Fruit fly (Drosophila melanogaster): ENCODE data around the gene HGTX.

HGTX gene

dm6 chr3L:14611406-14612335 is 12.3 kb upstream of the HGTX start (continued):
- TF ChIP-seq bowl (GFP tag; IDR thresholded peaks at IDR 0.05) (no peak), CG13123 (GFP tag; optimal IDR thresholded peaks at IDR 0.05) (no peak), stwl (tag; optimal IDR thresholded peaks at IDR 0.05) (no peak), CG12236 (GFP tag; optimal IDR thresholded peaks at IDR 0.05) (no peak), gce (GFP tag; IDR thresholded peaks at IDR 0.05) (no peak), row (GFP tag; IDR thresholded peaks at IDR 0.05) (0 out of 3 replicates have a peak, but pooled peaks have one; percentile 10), Hmr (GFP tag; optimal IDR thresholded peaks at IDR 0.05) (no peak), sr (GFP tag; IDR thresholded peaks at IDR 0.05) (no peak)

- no peak for TF ChIP-seq dmrt99B (tag; optimal IDR thresholded peaks at IDR 0.05)
- no peak for TF ChIP-seq Ets65A (GFP tag)
- no peak for TF ChIP-seq chinmo (GFP tag; IDR thresholded peaks at IDR 0.05; ENCODE audit: partially characterized antibody)
- TF ChIP-seq Med (GFP tag) = no peak
- no peak for TF ChIP-seq CG3065 (GFP tag; optimal IDR thresholded peaks at IDR 0.05)
- TF ChIP-seq Tbp (GFP tag; optimal IDR thresholded peaks at IDR 0.05) = no peak
- no peak for TF ChIP-seq CG9609 (GFP tag; optimal IDR thresholded peaks at IDR 0.05)
- no peak for TF ChIP-seq phol (tag; optimal IDR thresholded peaks at IDR 0.05)
- TF ChIP-seq mirr (GFP tag; optimal IDR thresholded peaks at IDR 0.05) = no peak
- TF ChIP-seq CG1792 (GFP tag; optimal IDR thresholded peaks at IDR 0.05) = no peak
- no peak for TF ChIP-seq CG2129 (GFP tag; IDR thresholded peaks at IDR 0.05; ENCODE audit: partially characterized antibody)
- TF ChIP-seq nau (GFP tag; optimal IDR thresholded peaks at IDR 0.05) = no peak
- no peak for TF ChIP-seq NfI (GFP tag; optimal IDR thresholded peaks at IDR 0.05)
- no peak for TF ChIP-seq Awh (GFP tag; IDR thresholded peaks at IDR 0.05)
- TF ChIP-seq CG6854 (GFP tag; optimal IDR thresholded peaks at IDR 0.05) = no peak
- no peak for TF ChIP-seq ind (GFP tag; optimal IDR thresholded peaks at IDR 0.05)
- TF ChIP-seq CG31224 (GFP tag; IDR thresholded peaks at IDR 0.05) = no peak
- no peak for TF ChIP-seq fru (optimal IDR thresholded peaks at IDR 0.05)
Observed at dm6 chr3L:14610458-14610857, 11.1 kb upstream of the HGTX start.

dm6 chr3L:14609138-14609729 is 9.9 kb upstream of the HGTX start:
- TF ChIP-seq Nf-YB (GFP tag; optimal IDR thresholded peaks at IDR 0.05) (no peak), CG6689 (GFP tag; IDR thresholded peaks at IDR 0.05) (no peak), ftz-f1 (GFP tag; optimal IDR thresholded peaks at IDR 0.05) (peak; percentile 38), CG16863 (GFP tag; optimal IDR thresholded peaks at IDR 0.05) (no peak), CG13775 (GFP tag; optimal IDR thresholded peaks at IDR 0.05) (no peak), CG7357 (GFP tag; IDR thresholded peaks at IDR 0.05) (no peak), sug (tag; optimal IDR thresholded peaks at IDR 0.05) (peak; percentile 61), Dip3 (GFP tag; optimal IDR thresholded peaks at IDR 0.05) (no peak), CG18011 (GFP tag; optimal IDR thresholded peaks at IDR 0.05) (no peak), CG15514 (GFP tag; optimal IDR thresholded peaks at IDR 0.05) (no peak), CG2199 (GFP tag; IDR thresholded peaks at IDR 0.05) (0 out of 3 replicates have a peak, but pooled peaks have one; percentile 51), dan (GFP tag; IDR thresholded peaks at IDR 0.05) (no peak), Atf6 (GFP tag; IDR thresholded peaks at IDR 0.05) (no peak), Gug (GFP tag; IDR thresholded peaks at IDR 0.05) (no peak), CG34376 (GFP tag; optimal IDR thresholded peaks at IDR 0.05) (peak; percentile 86)
